2 fruit fly cellular contexts compared by ENCODE assay signal in the genomic region with DNA sequence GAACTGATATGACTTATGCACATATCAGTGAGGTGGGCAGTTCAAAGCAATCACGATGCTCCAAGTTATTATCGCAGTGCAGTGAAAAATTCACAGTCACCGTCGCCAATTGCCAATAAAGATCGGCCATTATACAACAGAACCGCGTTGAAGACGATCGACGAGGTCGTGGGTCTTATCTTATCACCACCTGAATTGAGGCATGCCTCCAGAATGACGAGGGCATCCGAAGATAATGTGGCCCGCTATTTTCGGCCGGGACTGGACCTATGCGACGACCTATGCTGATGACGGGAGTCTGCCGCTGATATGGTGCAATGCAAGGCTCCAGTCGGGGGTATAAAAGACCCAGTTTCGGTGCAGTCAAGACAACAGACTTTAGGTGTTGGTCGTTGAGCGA.
A peak's percentile ranks its signal among the peaks of the same experiment; 100 is the strongest.
TF ChIP-seq lines count a peak whose summit lies in the region.

A gene (plus strand): TSS at position 368 of the 400 bp plus-strand sequence.

TF ChIP-seq in whole organism, prepupa, 60 proteins besides CTCF, POLR2A, EP300 and RAD21:
- no peak for TF ChIP-seq Sox14 (GFP tag; optimal IDR thresholded peaks at IDR 0.05; lab: Kevin White, UChicago)
- peak; percentile 99 for TF ChIP-seq svp (GFP tag; lab: Kevin White, UChicago)
- no peak for TF ChIP-seq ss (GFP tag; optimal IDR thresholded peaks at IDR 0.05; lab: Kevin White, UChicago)
- TF ChIP-seq vri (GFP tag; optimal IDR thresholded peaks at IDR 0.05; lab: Kevin White, UChicago): peak; percentile 54
- TF ChIP-seq CG11762 (GFP tag; optimal IDR thresholded peaks at IDR 0.05; lab: Kevin White, UChicago; ENCODE audit: insufficient read depth): no peak

TF ChIP-seq in whole organism, wandering third instar larva, 38 proteins besides CTCF, POLR2A, EP300 and RAD21:
- no peak for TF ChIP-seq sage (GFP tag; optimal IDR thresholded peaks at IDR 0.05; lab: Kevin White, UChicago)
- TF ChIP-seq Hr78 (GFP tag; optimal IDR thresholded peaks at IDR 0.05; lab: Kevin White, UChicago): no peak
- TF ChIP-seq dmrt93B (GFP tag; optimal IDR thresholded peaks at IDR 0.05; lab: Kevin White, UChicago): no peak
- TF ChIP-seq Vsx2 (GFP tag; optimal IDR thresholded peaks at IDR 0.05; lab: Kevin White, UChicago; ENCODE audit: partially characterized antibody): no peak
- TF ChIP-seq Jra (GFP tag; optimal IDR thresholded peaks at IDR 0.05; lab: Kevin White, UChicago): no peak
- no peak for TF ChIP-seq N (GFP tag; optimal IDR thresholded peaks at IDR 0.05; lab: Kevin White, UChicago)
- no peak for TF ChIP-seq dsf (GFP tag; optimal IDR thresholded peaks at IDR 0.05; lab: Kevin White, UChicago; ENCODE audit: borderline replicate concordance)
- TF ChIP-seq Rel (GFP tag; optimal IDR thresholded peaks at IDR 0.05; lab: Kevin White, UChicago): no peak
- peak; percentile 24 for TF ChIP-seq Rel (tag; optimal IDR thresholded peaks at IDR 0.05; lab: Kevin White, UChicago)
- TF ChIP-seq fru (GFP tag; optimal IDR thresholded peaks at IDR 0.05; lab: Kevin White, UChicago): peak; percentile 20
- no peak for TF ChIP-seq Abd-B (GFP tag; optimal IDR thresholded peaks at IDR 0.05; lab: Kevin White, UChicago)
